Fruit fly (Drosophila melanogaster): ENCODE results near the gene PIG-K.

Gene PIG-K

dm6 chrX:2012837-2013236 is 3.7 kb upstream of the PIG-K start (continued):
- TF ChIP-seq H2.0 (GFP tag; IDR thresholded peaks at IDR 0.05) = no peak
- TF ChIP-seq CoRest (tag; optimal IDR thresholded peaks at IDR 0.05) = peak; percentile 16
- TF ChIP-seq cas (GFP tag; IDR thresholded peaks at IDR 0.05) = no peak
- TF ChIP-seq disco-r (GFP tag; optimal IDR thresholded peaks at IDR 0.05) = no peak
- TF ChIP-seq zfh1 (GFP tag; IDR thresholded peaks at IDR 0.05) = 0 out of 3 replicates have a peak, but pooled peaks have one; percentile 3
- TF ChIP-seq Awh (GFP tag; IDR thresholded peaks at IDR 0.05) = no peak
- TF ChIP-seq CG30403 (GFP tag; optimal IDR thresholded peaks at IDR 0.05) = no peak
- peak; percentile 17 for TF ChIP-seq ERR (GFP tag; optimal IDR thresholded peaks at IDR 0.05)
- no peak for TF ChIP-seq CG14710 (tag; optimal IDR thresholded peaks at IDR 0.05)
- TF ChIP-seq CG7372 (GFP tag; IDR thresholded peaks at IDR 0.05) = no peak
- TF ChIP-seq CHES-1-like (GFP tag; optimal IDR thresholded peaks at IDR 0.05) = peak; percentile 16
- TF ChIP-seq Trl (optimal IDR thresholded peaks at IDR 0.05) = no peak
- TF ChIP-seq Trl (GFP tag; optimal IDR thresholded peaks at IDR 0.05) = no peak
- no peak for TF ChIP-seq amos (GFP tag; IDR thresholded peaks at IDR 0.05; ENCODE audit: partially characterized antibody)
- TF ChIP-seq Dbx (GFP tag; IDR thresholded peaks at IDR 0.05) = no peak; the same call in 2 of the 3 replicates
- TF ChIP-seq CG11504 (tag; optimal IDR thresholded peaks at IDR 0.05) = no peak
- TF ChIP-seq Xbp1 (GFP tag; optimal IDR thresholded peaks at IDR 0.05) = no peak
- no peak for TF ChIP-seq Sin3A (optimal IDR thresholded peaks at IDR 0.05)
- peak; percentile 33 for TF ChIP-seq Dip3 (GFP tag; optimal IDR thresholded peaks at IDR 0.05)
- no peak for TF ChIP-seq CG17912 (GFP tag; optimal IDR thresholded peaks at IDR 0.05)
- no peak for TF ChIP-seq Lim3 (GFP tag; IDR thresholded peaks at IDR 0.05)
- TF ChIP-seq CG6854 (GFP tag; optimal IDR thresholded peaks at IDR 0.05) = no peak
- no peak for TF ChIP-seq Gug (GFP tag; IDR thresholded peaks at IDR 0.05)
- no peak for TF ChIP-seq fd64A (GFP tag; optimal IDR thresholded peaks at IDR 0.05)
- TF ChIP-seq caup (GFP tag; optimal IDR thresholded peaks at IDR 0.05; ENCODE audit: severe bottlenecking) = peak; percentile 47
- TF ChIP-seq zen (tag; optimal IDR thresholded peaks at IDR 0.05) = no peak
- TF ChIP-seq pum (GFP tag; optimal IDR thresholded peaks at IDR 0.05) = no peak
- TF ChIP-seq pan (optimal IDR thresholded peaks at IDR 0.05) = no peak
- TF ChIP-seq pan (GFP tag; optimal IDR thresholded peaks at IDR 0.05 in 1 of 2, IDR thresholded peaks at IDR 0.05 in 1 of 2) = no peak
- TF ChIP-seq Neu2 (GFP tag; optimal IDR thresholded peaks at IDR 0.05; ENCODE audit: borderline replicate concordance) = no peak
- TF ChIP-seq CG13296 (GFP tag; optimal IDR thresholded peaks at IDR 0.05) = no peak
- peak; percentile 8 for TF ChIP-seq bcd (GFP tag; optimal IDR thresholded peaks at IDR 0.05)
- peak in 1 of 2 experiments; percentile 47 for TF ChIP-seq insv (GFP tag; optimal IDR thresholded peaks at IDR 0.05)
- TF ChIP-seq Dfd (GFP tag; optimal IDR thresholded peaks at IDR 0.05) = no peak
- no peak for TF ChIP-seq MESR4 (GFP tag; optimal IDR thresholded peaks at IDR 0.05)
- TF ChIP-seq Atf6 (GFP tag; IDR thresholded peaks at IDR 0.05) = no peak
- no peak for TF ChIP-seq CG9932 (GFP tag; IDR thresholded peaks at IDR 0.05)
- TF ChIP-seq fd96Cb (tag; optimal IDR thresholded peaks at IDR 0.05) = no peak
- TF ChIP-seq Vsx1 (GFP tag; optimal IDR thresholded peaks at IDR 0.05) = no peak
- no peak for TF ChIP-seq B-H1 (GFP tag; IDR thresholded peaks at IDR 0.05)
- no peak for TF ChIP-seq CG14667 (GFP tag; IDR thresholded peaks at IDR 0.05)
- no peak for TF ChIP-seq CG3838 (GFP tag; optimal IDR thresholded peaks at IDR 0.05)
- TF ChIP-seq CG16779 (GFP tag; IDR thresholded peaks at IDR 0.05) = no peak
- TF ChIP-seq maf-S (GFP tag; optimal IDR thresholded peaks at IDR 0.05) = no peak
- TF ChIP-seq Ada2b (GFP tag; IDR thresholded peaks at IDR 0.05) = no peak
- no peak for TF ChIP-seq Jarid2 (GFP tag; optimal IDR thresholded peaks at IDR 0.05)
- TF ChIP-seq CG17328 (GFP tag; IDR thresholded peaks at IDR 0.05) = no peak
- peak; percentile 38 for TF ChIP-seq CG9727 (GFP tag; optimal IDR thresholded peaks at IDR 0.05)
- peak; percentile 11 for TF ChIP-seq NK7.1 (GFP tag; optimal IDR thresholded peaks at IDR 0.05)
- peak; percentile 43 for TF ChIP-seq HmgZ (tag; optimal IDR thresholded peaks at IDR 0.05)
- TF ChIP-seq jigr1 (GFP tag; IDR thresholded peaks at IDR 0.05) = no peak
- no peak for TF ChIP-seq dati (GFP tag; IDR thresholded peaks at IDR 0.05)
- TF ChIP-seq H15 (GFP tag; IDR thresholded peaks at IDR 0.05) = no peak
- no peak for TF ChIP-seq ftz-f1 (GFP tag; optimal IDR thresholded peaks at IDR 0.05)
